Fruit fly (Drosophila melanogaster) whole organism, prepupa: ENCODE results near the gene CG1394.

Experiments used
- Blimp-1 ChIP-seq: fragments of 200-800 bp; sonication (Bioruptor generic); optimal IDR thresholded peaks from 3 replicates; lab custom pipeline; 2017; ENCODE audit warnings: missing biosample characterization, missing genetic modification characterization, mild to moderate bottlenecking, moderate library complexity, missing genetic modification reagents
- CG34406 ChIP-seq: fragments of 200-800 bp; sonication (Bioruptor generic); optimal IDR thresholded peaks from 3 replicates; lab custom pipeline; 2016; ENCODE audit warnings: missing biosample characterization, missing genetic modification characterization
- CG4318 ChIP-seq: fragments of 200-800 bp; sonication (Bioruptor generic); optimal IDR thresholded peaks from 3 replicates; lab custom pipeline; 2017; ENCODE audit warnings: missing biosample characterization, mild to moderate bottlenecking, missing genetic modification characterization
- CG6808 ChIP-seq: fragments of 200-800 bp; sonication (Bioruptor generic); optimal IDR thresholded peaks from 3 replicates; lab custom pipeline; 2017; ENCODE audit warnings: missing biosample characterization, missing genetic modification characterization, mild to moderate bottlenecking, moderate library complexity, missing genetic modification reagents
- CG6854 ChIP-seq: fragments of 200-800 bp; sonication (Bioruptor generic); optimal IDR thresholded peaks from 2 replicates; lab custom pipeline; 2017; ENCODE audit warnings: missing biosample characterization, mild to moderate bottlenecking, missing genetic modification characterization
- Met ChIP-seq: fragments of 200-800 bp; sonication (Bioruptor generic); optimal IDR thresholded peaks from 3 replicates; lab custom pipeline; 2016; ENCODE audit warnings: missing biosample characterization, missing genetic modification characterization
- Sox102F ChIP-seq: fragments of 200-800 bp; sonication (Bioruptor generic); optimal IDR thresholded peaks from 2 replicates; lab custom pipeline; 2016; ENCODE audit warnings: missing biosample characterization, mild to moderate bottlenecking, missing genetic modification characterization
- Sox15 ChIP-seq: fragments of 200-800 bp; sonication (Bioruptor generic); optimal IDR thresholded peaks from 3 replicates; lab custom pipeline; 2016; ENCODE audit warnings: missing biosample characterization, missing genetic modification characterization
- cyc ChIP-seq: fragments of 200-800 bp; sonication (Bioruptor generic); optimal IDR thresholded peaks from 3 replicates; lab custom pipeline; 2016; ENCODE audit warnings: missing biosample characterization, missing genetic modification characterization
- fkh ChIP-seq: fragments of 200-800 bp; sonication (Bioruptor generic); optimal IDR thresholded peaks from 3 replicates; lab custom pipeline; 2017; ENCODE audit warnings: missing biosample characterization, mild to moderate bottlenecking, missing genetic modification characterization, moderate library complexity
- vri ChIP-seq: fragments of 200-800 bp; sonication (Bioruptor generic); optimal IDR thresholded peaks from 3 replicates; lab custom pipeline; 2016; ENCODE audit warnings: missing biosample characterization, mild to moderate bottlenecking, missing genetic modification characterization

DNA sequence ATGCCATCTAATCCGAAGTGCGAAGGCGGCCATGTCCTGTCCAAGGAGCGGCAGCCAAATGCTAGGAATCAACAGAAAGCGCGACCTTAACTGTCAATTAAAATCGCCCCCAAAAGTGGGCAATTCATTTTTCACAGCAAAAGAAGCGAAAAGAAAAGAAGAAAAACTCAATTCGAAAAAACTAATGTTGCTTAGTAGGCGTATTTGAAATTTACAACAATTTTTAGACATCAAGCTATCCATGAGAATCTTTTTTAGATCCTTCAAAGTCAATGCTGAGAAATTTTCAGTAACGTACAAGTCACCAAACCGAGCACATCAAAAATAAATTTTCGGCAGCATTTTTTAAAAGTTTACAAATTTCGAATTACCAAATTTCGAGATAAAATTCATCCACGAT is 12.2 kb upstream of the CG1394 start, which contains the start of gene CG15200:
- TF ChIP-seq Sox102F (GFP tag; lab: Kevin White, UChicago), result no peak
- TF ChIP-seq CG4318 (GFP tag; lab: Kevin White, UChicago), result no peak
- TF ChIP-seq Blimp-1 (GFP tag; lab: Kevin White, UChicago), result no peak
- TF ChIP-seq CG34406 (GFP tag; lab: Kevin White, UChicago), result no peak
- no peak for TF ChIP-seq CG6808 (GFP tag; lab: Kevin White, UChicago)
- no peak for TF ChIP-seq vri (GFP tag; lab: Kevin White, UChicago)
- TF ChIP-seq fkh, result no peak
- no peak for TF ChIP-seq CG6854
- no peak for TF ChIP-seq Sox15 (GFP tag; lab: Kevin White, UChicago)
- TF ChIP-seq cyc, result no peak
- TF ChIP-seq Met (GFP tag; lab: Kevin White, UChicago), result no peak
